Worm (Caenorhabditis elegans): ENCODE data around the gene F37C12.21.

Gene F37C12.21

DNA sequence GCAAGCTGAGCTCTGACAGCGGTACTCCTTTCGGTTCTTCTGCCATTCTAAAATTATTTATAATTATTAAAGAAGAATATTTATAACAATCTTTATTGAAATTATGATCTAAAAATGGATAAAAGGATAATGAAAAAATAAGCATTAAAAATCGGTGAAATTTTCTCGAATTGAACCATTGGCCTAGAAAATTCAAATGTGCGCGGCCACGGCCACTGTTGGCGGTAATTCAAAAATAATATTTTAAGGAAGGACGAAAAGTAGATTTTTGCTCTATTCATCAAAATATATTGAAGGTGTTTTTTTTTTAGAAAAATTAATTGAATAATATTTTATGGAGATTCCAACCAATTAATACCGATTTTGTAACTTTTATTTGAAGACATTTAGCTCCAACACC is 10.7 kb downstream of the F37C12.21 start, which contains the start of gene pfd-5:
pfd-5 (minus strand) TSS at position 47 of the 400 bp plus-strand sequence.
- no peak for TF ChIP-seq unc-62 (GFP tag; optimal IDR thresholded peaks at IDR 0.05)

DNA sequence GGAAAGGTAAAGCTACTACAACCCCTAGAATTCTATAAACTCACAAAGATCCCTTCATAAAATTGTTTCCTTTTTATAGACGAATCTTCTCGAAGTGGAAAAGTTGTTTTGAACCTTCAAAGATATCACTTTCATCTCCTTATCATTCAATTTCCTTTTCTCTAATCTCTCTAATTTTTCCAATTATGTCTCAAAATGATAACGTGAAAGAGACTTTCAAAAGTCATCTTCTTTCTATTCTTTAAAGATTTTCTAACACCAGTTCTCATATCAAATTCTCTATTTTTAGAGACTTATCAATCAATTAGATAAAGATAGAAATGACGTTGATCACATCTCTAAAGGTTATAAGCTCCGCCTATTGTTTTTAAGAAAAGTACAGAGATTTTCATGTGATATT is 11.3 kb downstream of the F37C12.21 start:
- no peak for TF ChIP-seq unc-62 (GFP tag; optimal IDR thresholded peaks at IDR 0.05)

DNA sequence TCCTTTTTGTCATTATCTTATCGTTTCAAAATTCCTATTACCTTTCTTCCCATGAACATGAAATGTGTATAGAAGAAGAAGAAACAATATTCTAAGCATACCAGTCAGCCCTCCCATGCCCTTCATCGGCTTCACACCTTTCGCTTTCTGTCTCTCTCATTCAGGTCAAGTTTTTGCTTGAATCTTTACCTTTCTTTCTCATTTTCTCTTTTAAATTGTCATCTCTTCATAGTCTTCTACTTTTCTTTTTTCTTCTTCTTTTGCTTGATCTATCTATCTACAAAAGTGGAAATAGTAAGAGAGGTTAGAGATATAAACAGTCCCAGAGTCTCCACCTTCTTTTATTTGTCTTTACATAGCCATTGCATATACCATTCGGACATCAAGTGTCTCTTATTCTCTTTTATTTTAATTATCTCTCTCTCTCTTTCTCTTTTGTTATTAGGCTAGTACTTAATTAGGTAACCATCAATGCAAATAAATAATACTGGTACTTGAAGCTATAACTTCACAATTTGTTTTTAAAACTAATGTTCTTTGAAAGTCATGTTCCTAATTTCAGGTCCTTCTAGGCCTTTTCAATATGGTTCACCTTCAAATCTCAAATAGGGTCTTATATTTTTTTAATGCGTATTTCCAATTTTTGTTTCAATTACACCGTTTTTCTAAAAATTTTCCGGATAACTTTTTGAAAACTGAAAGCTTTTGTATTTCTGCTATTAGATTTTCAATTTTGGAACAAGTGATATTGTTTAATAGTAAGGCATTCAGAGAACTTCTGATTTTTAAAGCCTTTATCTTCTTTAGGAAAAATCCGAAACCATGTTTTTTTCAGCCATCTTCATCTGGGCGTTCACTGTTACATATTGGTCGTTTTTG is 13.5 kb downstream of the F37C12.21 start, which contains the start of gene dpy-31:
dpy-31 (plus strand) TSS at position 829 of the 879 bp plus-strand sequence.
- no peak for TF ChIP-seq unc-62 (GFP tag; optimal IDR thresholded peaks at IDR 0.05)

DNA sequence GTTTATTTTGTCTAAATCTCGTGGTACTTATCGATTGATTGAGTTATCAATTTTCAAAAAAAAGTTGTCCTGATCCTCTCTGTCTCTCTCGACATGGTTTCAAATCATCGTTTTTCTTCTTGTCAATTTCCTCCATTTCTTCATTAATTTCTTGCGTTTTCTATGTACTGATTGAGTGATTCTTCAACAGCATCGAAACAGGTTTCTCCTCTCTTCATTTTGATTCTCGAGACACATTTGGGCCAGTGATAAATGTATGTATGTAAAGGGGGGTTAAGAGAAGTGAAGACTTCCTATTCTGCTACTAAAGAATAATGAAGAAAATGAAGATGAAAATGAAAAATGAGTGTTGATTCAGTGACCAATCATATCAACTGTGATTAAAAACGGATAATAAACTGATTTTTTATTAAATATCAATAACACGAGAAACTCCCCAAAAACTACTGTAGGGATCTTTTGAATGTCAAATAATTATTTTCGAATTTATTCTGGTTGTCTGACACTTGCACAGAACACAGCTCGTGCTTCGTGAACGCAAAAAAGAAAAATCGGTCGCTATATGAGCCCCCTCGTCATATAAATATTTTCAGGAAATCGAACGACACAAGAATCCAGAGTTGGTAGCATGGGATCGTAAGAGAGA is 15.1 kb downstream of the F37C12.21 start:
- no peak for TF ChIP-seq unc-62 (GFP tag; optimal IDR thresholded peaks at IDR 0.05)

DNA sequence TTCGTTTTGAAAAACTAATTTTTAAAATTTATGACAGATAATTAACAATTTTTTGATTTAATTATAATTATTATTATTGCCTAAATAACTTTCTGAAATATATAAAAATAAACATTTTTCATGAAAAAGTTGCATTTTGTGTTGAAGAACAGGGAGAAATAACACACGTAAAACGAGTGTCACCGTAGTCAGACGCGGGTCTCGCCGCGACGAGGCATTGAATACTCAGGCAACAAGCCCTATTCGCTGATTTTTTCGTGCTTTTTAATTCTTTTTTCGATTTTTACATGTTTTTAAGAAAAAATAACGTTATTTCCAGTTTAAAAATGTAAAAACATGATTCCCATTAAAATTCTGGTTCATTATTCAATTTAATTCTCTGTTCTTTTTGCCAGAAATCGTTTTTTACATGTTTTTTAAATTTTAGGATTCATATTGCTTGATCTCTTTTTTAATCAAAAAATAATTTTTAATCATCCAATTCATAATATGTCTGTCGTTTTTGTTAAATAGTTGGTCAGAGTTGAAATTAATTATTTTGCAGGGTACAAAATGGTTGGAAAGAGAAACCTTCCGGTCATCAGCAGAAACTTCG is 19.8 kb downstream of the F37C12.21 start, which contains the start of gene rpl-6:
rpl-6 (plus strand) TSS at position 545 of the 595 bp plus-strand sequence.
- TF ChIP-seq unc-62 (GFP tag; optimal IDR thresholded peaks at IDR 0.05) = no peak

DNA sequence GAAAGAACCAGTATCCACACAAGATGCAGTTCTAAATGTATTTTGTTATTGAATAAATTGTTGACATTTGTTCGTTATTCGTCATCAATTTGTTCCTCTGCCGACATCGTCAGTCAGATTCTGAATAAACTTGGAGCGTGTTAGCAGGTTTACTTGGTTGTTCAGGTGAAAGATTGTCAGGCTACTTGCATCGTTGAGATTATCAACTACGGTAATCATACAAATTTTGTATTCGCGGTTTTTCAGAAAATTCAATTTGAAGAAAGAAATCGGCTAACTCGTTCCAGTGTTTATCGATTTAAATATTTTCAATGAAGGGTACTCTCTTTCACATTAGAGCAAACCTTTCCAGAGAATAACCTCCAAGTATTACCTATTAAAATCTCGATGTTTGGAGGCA is 21.6 kb downstream of the F37C12.21 start, which contains the start of gene R151.2:
R151.2 (plus strand) TSS at position 247 of the 400 bp plus-strand sequence.
- TF ChIP-seq unc-62 (GFP tag; optimal IDR thresholded peaks at IDR 0.05) = no peak

DNA sequence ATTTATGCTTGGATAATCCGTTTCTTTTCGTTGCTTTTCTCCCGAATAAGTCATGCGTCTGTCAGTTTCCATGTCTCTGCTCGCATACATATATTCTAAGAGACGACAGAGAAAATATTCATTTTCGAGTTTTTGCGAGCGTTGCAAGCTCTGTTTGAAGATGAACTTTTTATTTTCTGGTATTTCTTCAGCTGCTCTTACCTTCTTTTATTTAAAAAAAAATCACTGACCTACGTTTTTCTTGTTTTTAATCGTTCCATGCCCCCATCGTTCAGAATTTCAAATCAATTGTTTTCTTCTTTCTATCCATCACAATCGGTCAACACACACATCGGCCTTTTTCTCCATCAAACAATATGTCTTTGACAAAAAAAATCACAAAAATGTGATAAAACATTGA is 22.3 kb downstream of the F37C12.21 start:
- TF ChIP-seq unc-62 (GFP tag; optimal IDR thresholded peaks at IDR 0.05) = no peak

DNA sequence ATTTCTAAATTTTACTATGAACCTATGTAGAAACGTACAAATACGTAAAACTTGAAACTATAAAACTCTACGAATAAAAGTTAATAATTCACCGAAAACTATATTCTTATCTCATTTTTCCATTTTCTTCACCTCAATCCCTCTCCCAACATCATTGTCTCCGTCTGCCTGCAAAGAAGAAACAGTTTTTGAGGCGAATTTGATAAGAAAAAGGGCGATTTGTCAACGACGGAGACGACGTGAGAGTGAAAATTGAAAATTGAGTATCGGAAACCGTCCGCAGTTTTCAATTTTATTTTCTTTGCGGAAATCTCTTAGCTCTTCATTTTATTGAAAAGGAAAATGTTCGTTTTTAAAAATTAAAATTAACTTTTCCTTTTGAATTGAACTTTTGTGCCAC is 23.9 kb downstream of the F37C12.21 start:
- TF ChIP-seq unc-62 (GFP tag; optimal IDR thresholded peaks at IDR 0.05) = no peak

DNA sequence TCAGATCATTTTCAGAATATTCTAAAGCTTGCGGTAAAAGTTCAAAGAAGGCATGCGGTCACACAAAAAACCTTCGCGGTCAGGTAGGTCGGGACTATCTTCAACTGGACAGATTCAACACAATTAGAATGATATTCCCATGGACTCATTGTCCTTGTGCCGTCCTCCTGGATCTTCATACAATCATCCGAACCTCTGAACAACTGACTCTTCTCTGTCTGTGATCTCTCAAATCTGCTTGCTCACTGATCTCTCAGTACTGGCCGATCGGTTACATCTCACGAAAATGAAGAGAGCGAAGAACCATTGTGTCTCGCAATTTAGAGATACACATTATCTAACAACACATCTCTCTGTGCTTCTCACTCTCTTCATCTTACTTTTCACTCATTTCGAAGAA is 27.4 kb downstream of the F37C12.21 start:
- TF ChIP-seq unc-62 (GFP tag; optimal IDR thresholded peaks at IDR 0.05) = no peak

DNA sequence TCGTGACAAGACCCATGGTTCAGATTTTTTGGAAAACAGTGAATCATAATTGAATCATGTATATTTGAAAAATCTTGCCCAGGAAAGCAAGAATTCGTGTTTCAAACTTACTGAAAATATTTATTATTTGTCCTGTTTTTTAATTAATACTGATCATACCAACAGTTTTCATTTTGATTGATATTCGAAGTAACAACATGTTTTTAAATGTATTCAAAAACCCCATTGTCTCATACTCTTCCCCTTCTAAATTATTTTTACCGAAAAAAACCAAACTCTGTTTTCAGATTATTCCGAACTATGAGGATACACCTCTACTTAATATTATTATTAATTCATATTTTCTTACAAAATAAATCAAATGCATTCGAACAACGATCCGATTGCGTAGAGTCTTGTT is 28.1 kb downstream of the F37C12.21 start, which contains the start of gene R151.1:
R151.1 (plus strand) TSS at position 301 of the 400 bp plus-strand sequence.
- no peak for TF ChIP-seq unc-62 (GFP tag; optimal IDR thresholded peaks at IDR 0.05)

DNA sequence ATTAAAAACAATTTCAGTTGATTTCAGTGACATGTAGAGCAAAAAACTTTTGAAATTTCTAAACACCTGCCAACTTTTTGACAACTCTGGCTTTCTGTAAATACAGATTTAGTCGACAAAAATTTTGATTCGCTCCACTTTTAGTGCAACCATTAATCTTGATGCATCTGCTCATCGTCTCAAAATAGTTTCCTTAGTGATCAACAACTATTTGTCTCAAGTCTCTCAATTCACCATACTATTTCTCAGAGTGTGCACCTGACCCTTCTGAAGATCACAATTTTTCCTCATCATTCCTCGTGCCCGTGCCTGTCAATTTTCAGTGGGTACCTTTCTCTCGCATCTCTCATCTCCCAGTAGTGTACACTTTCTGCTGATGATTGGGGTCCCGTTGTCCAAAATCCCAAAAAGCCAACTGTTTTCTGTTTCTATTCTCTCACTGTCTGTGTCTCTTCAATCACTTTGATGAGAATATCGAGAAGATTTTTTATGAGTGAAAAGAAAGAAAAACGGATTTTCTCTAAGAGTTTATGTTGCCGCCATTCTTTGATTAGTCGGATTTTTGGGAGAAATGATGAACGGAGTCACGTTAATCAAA is 28.9 kb downstream of the F37C12.21 start:
- TF ChIP-seq unc-62 (GFP tag; optimal IDR thresholded peaks at IDR 0.05) = no peak

DNA sequence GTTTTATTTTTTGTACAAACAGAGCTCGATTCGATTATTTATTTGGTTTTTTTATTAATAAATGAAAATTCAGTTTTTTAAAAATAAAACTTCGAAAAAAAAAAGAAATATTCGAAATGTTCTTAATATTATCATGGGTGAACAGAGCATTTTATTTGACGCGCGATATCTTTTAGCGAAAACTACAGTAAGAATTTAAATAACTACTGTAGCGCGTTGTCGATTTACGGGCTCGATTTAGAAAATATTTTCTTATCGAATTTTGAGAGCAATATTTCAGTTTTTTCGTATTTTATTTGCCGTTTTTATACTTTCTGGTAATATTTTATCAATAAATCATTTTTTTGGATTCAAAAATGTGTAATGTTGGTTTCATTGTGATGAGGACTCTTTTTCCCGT is 32.9 kb downstream of the F37C12.21 start:
- TF ChIP-seq unc-62 (GFP tag; optimal IDR thresholded peaks at IDR 0.05) = no peak

DNA sequence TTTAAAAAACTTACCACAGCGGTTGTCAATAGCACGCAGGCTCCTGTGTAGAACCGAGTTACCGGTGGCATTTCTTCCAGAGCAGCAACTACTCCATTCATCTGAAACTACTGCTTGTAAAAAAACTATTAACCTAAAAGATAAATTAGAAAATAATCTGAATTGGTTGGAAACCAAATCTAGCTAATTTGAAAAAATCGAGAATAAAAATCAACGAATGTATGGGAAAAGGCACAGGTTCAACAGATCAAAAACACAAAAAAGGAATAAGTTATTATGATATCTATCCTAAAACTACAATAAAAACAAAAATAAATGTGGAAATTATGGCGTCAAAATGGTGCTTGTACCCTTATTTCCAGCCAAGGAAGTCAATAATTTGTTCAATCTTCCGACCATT is 34.9 kb downstream of the F37C12.21 start, which contains the start of gene der-2:
der-2 (minus strand) TSS at position 101 of the 400 bp plus-strand sequence.
- no peak for TF ChIP-seq unc-62 (GFP tag; optimal IDR thresholded peaks at IDR 0.05)

DNA sequence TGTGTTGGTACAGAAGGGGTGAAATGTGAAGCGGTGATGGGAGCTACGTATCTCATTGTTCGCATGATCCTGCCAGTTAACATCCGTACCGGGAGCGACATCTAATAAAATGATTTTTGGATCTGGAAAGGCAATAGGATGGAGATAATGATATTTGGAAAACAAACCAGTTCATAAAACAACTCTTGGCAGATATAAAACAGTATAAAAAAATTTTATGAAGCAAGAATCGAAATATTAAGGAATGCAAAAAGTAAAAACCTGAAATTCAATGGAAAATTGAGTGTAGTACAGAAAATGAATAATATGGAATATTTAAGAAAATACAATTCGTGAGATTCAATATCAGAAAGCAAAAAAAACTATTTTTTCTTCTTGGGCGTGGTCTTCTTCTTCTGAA is 38.5 kb downstream of the F37C12.21 start, which contains the start of gene hsp-75:
hsp-75 (minus strand) TSS at position 101 of the 400 bp plus-strand sequence.
- no peak for TF ChIP-seq unc-62 (GFP tag; optimal IDR thresholded peaks at IDR 0.05)

DNA sequence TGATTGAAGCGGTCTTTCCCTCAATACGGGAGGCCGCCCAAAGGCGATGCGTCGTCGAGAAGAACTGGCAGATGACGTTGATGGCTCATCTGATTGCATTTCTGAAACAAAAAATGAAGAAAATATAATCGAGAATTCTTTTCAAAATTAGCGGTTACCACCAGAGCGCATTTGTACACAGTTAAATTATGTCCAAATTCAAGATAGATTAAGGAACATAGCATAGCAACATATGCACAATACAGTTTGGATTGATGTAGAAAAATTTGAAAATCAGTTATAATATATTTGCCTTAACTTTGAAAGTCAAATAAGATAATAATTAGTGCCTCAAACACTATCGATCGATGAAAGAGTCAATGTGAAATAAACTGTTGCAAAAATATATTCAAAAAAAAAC is 41.5 kb downstream of the F37C12.21 start, which contains the start of gene R151.8:
R151.8 (minus strand) TSS at position 101 of the 400 bp plus-strand sequence.
- TF ChIP-seq unc-62 (GFP tag; optimal IDR thresholded peaks at IDR 0.05) = no peak
